Worm (Caenorhabditis elegans) whole organism, late embryonic: ENCODE results near the gene F43C11.10.

Source experiments
- F13H6.1 ChIP-seq: sonication (generic microtip); optimal IDR thresholded peaks from 2 replicates; lab custom pipeline; 2016; ENCODE audit warnings: missing genetic modification characterization, missing compliant biosample characterization
- ama-1 ChIP-seq: fragments of 150-350 bp; optimal IDR thresholded peaks from 2 replicates; lab custom pipeline; 2014
- ceh-18 ChIP-seq: sonication (generic microtip); optimal IDR thresholded peaks from 2 replicates; lab custom pipeline; 2016; ENCODE audit warnings: missing genetic modification characterization, missing compliant biosample characterization
- ceh-9 ChIP-seq: sonication (generic microtip); optimal IDR thresholded peaks from 2 replicates; lab custom pipeline; 2016; ENCODE audit warnings: mild to moderate bottlenecking, missing genetic modification characterization, inconsistent platforms, missing compliant biosample characterization
- dve-1 ChIP-seq: sonication (generic microtip); optimal IDR thresholded peaks from 2 replicates; lab custom pipeline; 2017; ENCODE audit warnings: antibody characterized with exemption, mild to moderate bottlenecking, missing genetic modification characterization, missing compliant biosample characterization
- ets-4 ChIP-seq: sonication (generic microtip); optimal IDR thresholded peaks from 2 replicates; lab custom pipeline; 2016; ENCODE audit warnings: missing genetic modification characterization, missing compliant biosample characterization
- eyg-1 ChIP-seq: sonication (generic microtip); optimal IDR thresholded peaks from 2 replicates; lab custom pipeline; 2016; ENCODE audit warnings: missing genotype, missing genetic modification characterization, missing compliant biosample characterization
- hlh-13 ChIP-seq: fragments of 200-800 bp; sonication (Bioruptor generic); optimal IDR thresholded peaks from 2 replicates; lab custom pipeline; 2018; ENCODE audit warnings: mild to moderate bottlenecking, missing genetic modification characterization, missing compliant biosample characterization
- hlh-30 ChIP-seq: sonication (generic microtip); optimal IDR thresholded peaks from 2 replicates; lab custom pipeline; 2017; ENCODE audit warnings: antibody characterized with exemption, missing genetic modification characterization, missing compliant biosample characterization; ENCODE audit not compliant: insufficient read depth
- madf-2 ChIP-seq: sonication (generic microtip); optimal IDR thresholded peaks from 2 replicates; lab custom pipeline; 2017; ENCODE audit warnings: missing genetic modification characterization, missing compliant biosample characterization
- nfya-1 ChIP-seq: sonication (generic microtip); optimal IDR thresholded peaks from 2 replicates; lab custom pipeline; 2017; ENCODE audit warnings: missing genetic modification characterization, mild to moderate bottlenecking, missing compliant biosample characterization, antibody characterized with exemption, moderate library complexity
- nhr-11 ChIP-seq: fragments of 150-350 bp; optimal IDR thresholded peaks from 2 replicates; lab custom pipeline; 2014; ENCODE audit warnings: missing biosample characterization, missing genetic modification characterization
- pag-3 ChIP-seq: sonication (generic microtip); optimal IDR thresholded peaks from 2 replicates; lab custom pipeline; 2016; ENCODE audit warnings: missing compliant biosample characterization, missing genetic modification characterization, borderline replicate concordance
- pat-9 ChIP-seq: fragments of 200-800 bp; sonication (Bioruptor generic); optimal IDR thresholded peaks from 2 replicates; lab custom pipeline; 2018; ENCODE audit warnings: mild to moderate bottlenecking, missing genetic modification characterization, moderate library complexity, missing compliant biosample characterization

ce11 chrII:2374973-2375372 is 22.5 kb upstream of the F43C11.10 start, which contains the start of gene F16G10.2:
- TF ChIP-seq ets-4 (tag; lab: Kevin White, UChicago) (no peak), dve-1 (tag; lab: Kevin White, UChicago) (no peak), nhr-11 (tag; lab: Kevin White, UChicago) (no peak), ama-1 (lab: Kevin White, UChicago) (no peak), F13H6.1 (tag; lab: Kevin White, UChicago) (no peak), pag-3 (tag; lab: Kevin White, UChicago) (no peak), pat-9 (tag; lab: Kevin White, UChicago) (no peak), hlh-30 (no peak), eyg-1 (tag; lab: Kevin White, UChicago) (no peak), madf-2 (tag; lab: Kevin White, UChicago) (no peak), ceh-18 (tag; lab: Kevin White, UChicago) (no peak), ceh-9 (tag; lab: Kevin White, UChicago) (no peak), hlh-13 (GFP tag; lab: Kevin White, UChicago) (no peak), nfya-1 (tag; lab: Kevin White, UChicago) (no peak)
